Worm (Caenorhabditis elegans) whole organism, L3 larva: Measurements from ENCODE around the gene pigk-1.

Experiments
- ZK546.5 ChIP-seq: sonication (generic microtip); optimal IDR thresholded peaks from 2 replicates; lab custom pipeline; 2017; ENCODE audit warnings: missing biosample characterization, missing genetic modification characterization
- ama-1 ChIP-seq: fragments of 150-350 bp; optimal IDR thresholded peaks from 2 replicates; lab custom pipeline; 2018
- ceh-28 ChIP-seq: fragments of 150-350 bp; optimal IDR thresholded peaks from 2 replicates; lab custom pipeline; 2014; ENCODE audit warnings: missing biosample characterization, missing genetic modification reagents, missing genetic modification characterization
- ceh-82 ChIP-seq: fragments of 150-350 bp; optimal IDR thresholded peaks from 2 replicates; lab custom pipeline; 2014; ENCODE audit warnings: missing biosample characterization, missing genetic modification characterization
- ceh-9 ChIP-seq: sonication (generic microtip); optimal IDR thresholded peaks from 2 replicates; lab custom pipeline; 2018; ENCODE audit warnings: missing biosample characterization, missing genetic modification characterization
- daf-12 ChIP-seq: fragments of 150-350 bp; optimal IDR thresholded peaks from 2 replicates; lab custom pipeline; 2014; ENCODE audit warnings: missing biosample characterization, missing genetic modification reagents, missing genetic modification characterization
- egl-27 ChIP-seq: sonication (generic microtip); optimal IDR thresholded peaks from 4 replicates; lab custom pipeline; 2017; ENCODE audit warnings: missing biosample characterization, missing genetic modification reagents, missing genetic modification characterization
- egl-5 ChIP-seq: fragments of 150-350 bp; optimal IDR thresholded peaks from 2 replicates; lab custom pipeline; 2017; ENCODE audit warnings: missing biosample characterization, missing genetic modification reagents, missing genetic modification characterization, inconsistent platforms
- elt-2 ChIP-seq: sonication (generic microtip); optimal IDR thresholded peaks from 2 replicates; lab custom pipeline; 2016; ENCODE audit warnings: missing genetic modification reagents, mild to moderate bottlenecking, missing genetic modification characterization, missing compliant biosample characterization
- elt-3 ChIP-seq, 3 experiments: fragments of 150-350 bp in 1 of 3; sonication (generic microtip) in 2 of 3; optimal IDR thresholded peaks; 2 replicates in 2 of 3; 4 replicates in 1 of 3; lab custom pipeline; 2014 to 2017; ENCODE audit warnings: missing biosample characterization in 3 of 3, missing genetic modification characterization in 3 of 3
- eor-1 ChIP-seq, 2 experiments: fragments of 150-350 bp; optimal IDR thresholded peaks; 2 replicates each; lab custom pipeline; 2014 to 2018; ENCODE audit warnings: missing biosample characterization in 2 of 2, missing genetic modification characterization in 2 of 2
- fkh-2 ChIP-seq: fragments of 150-350 bp; optimal IDR thresholded peaks from 2 replicates; lab custom pipeline; 2014; ENCODE audit warnings: missing biosample characterization, missing genetic modification reagents, missing genetic modification characterization
- hmg-11 ChIP-seq: sonication (generic microtip); optimal IDR thresholded peaks from 2 replicates; lab custom pipeline; 2016; ENCODE audit warnings: missing genetic modification characterization, missing compliant biosample characterization
- jun-1 ChIP-seq: fragments of 150-350 bp; optimal IDR thresholded peaks from 2 replicates; lab custom pipeline; 2014; ENCODE audit warnings: missing biosample characterization, missing genetic modification reagents, missing genetic modification characterization
- lin-39 ChIP-seq: fragments of 150-350 bp; optimal IDR thresholded peaks from 2 replicates; lab custom pipeline; 2018; ENCODE audit warnings: missing biosample characterization, missing genetic modification reagents, missing genetic modification characterization
- lsy-12 ChIP-seq: sonication (generic microtip); optimal IDR thresholded peaks from 2 replicates; lab custom pipeline; 2016; ENCODE audit warnings: mild to moderate bottlenecking, missing genetic modification characterization, missing compliant biosample characterization
- mml-1 ChIP-seq: fragments of 150-350 bp; sonication (generic microtip); optimal IDR thresholded peaks from 3 replicates; lab custom pipeline; 2014; ENCODE audit warnings: missing biosample characterization, missing genetic modification characterization
- nfya-1 ChIP-seq: sonication (generic microtip); optimal IDR thresholded peaks from 2 replicates; lab custom pipeline; 2017; ENCODE audit warnings: missing genetic modification characterization, mild to moderate bottlenecking, missing compliant biosample characterization, antibody characterized with exemption, moderate library complexity; ENCODE audit not compliant: insufficient read depth
- nhr-11 ChIP-seq: fragments of 150-350 bp; optimal IDR thresholded peaks from 2 replicates; lab custom pipeline; 2014; ENCODE audit warnings: missing biosample characterization, missing genetic modification characterization
- nhr-23 ChIP-seq: fragments of 150-350 bp; optimal IDR thresholded peaks from 2 replicates; lab custom pipeline; 2014; ENCODE audit warnings: missing biosample characterization, missing genetic modification reagents, missing genetic modification characterization
- nhr-25 ChIP-seq: sonication (generic microtip); optimal IDR thresholded peaks from 2 replicates; lab custom pipeline; 2017; ENCODE audit warnings: missing biosample characterization, missing genetic modification characterization
- nhr-28 ChIP-seq: fragments of 150-350 bp; optimal IDR thresholded peaks from 2 replicates; lab custom pipeline; 2014; ENCODE audit warnings: missing biosample characterization, missing genetic modification characterization
- nhr-43 ChIP-seq: sonication (generic microtip); optimal IDR thresholded peaks from 2 replicates; lab custom pipeline; 2016; ENCODE audit warnings: mild to moderate bottlenecking, missing genetic modification characterization, missing compliant biosample characterization; ENCODE audit not compliant: poor library complexity, severe bottlenecking
- nhr-67 ChIP-seq: fragments of 150-350 bp; optimal IDR thresholded peaks from 2 replicates; lab custom pipeline; 2014; ENCODE audit warnings: missing biosample characterization, missing genetic modification characterization
- nhr-76 ChIP-seq: fragments of 150-350 bp; sonication (generic microtip); optimal IDR thresholded peaks from 5 replicates; lab custom pipeline; 2014; ENCODE audit warnings: missing biosample characterization, missing genetic modification characterization
- nhr-77 ChIP-seq: fragments of 150-350 bp; optimal IDR thresholded peaks from 2 replicates; lab custom pipeline; 2014; ENCODE audit warnings: missing biosample characterization, missing genetic modification characterization
- pha-4 ChIP-seq: fragments of 150-350 bp; optimal IDR thresholded peaks from 2 replicates; lab custom pipeline; 2014; ENCODE audit warnings: missing biosample characterization, missing genetic modification reagents, missing genetic modification characterization
- pqm-1 ChIP-seq: fragments of 150-350 bp; optimal IDR thresholded peaks from 2 replicates; lab custom pipeline; 2017; ENCODE audit warnings: missing biosample characterization, missing genetic modification characterization, inconsistent platforms
- skn-1 ChIP-seq: fragments of 150-350 bp; optimal IDR thresholded peaks from 2 replicates; lab custom pipeline; 2014; ENCODE audit warnings: missing biosample characterization, missing genetic modification characterization
- snpc-4 ChIP-seq: fragments of 150-350 bp; optimal IDR thresholded peaks from 2 replicates; lab custom pipeline; 2014; ENCODE audit warnings: missing biosample characterization, missing genetic modification characterization
- tbx-2 ChIP-seq: sonication (generic microtip); optimal IDR thresholded peaks from 2 replicates; lab custom pipeline; 2016; ENCODE audit warnings: mild to moderate bottlenecking, missing genetic modification characterization, missing compliant biosample characterization
- unc-39 ChIP-seq: sonication (generic microtip); optimal IDR thresholded peaks from 4 replicates; lab custom pipeline; 2017; ENCODE audit warnings: missing biosample characterization, missing genetic modification characterization
- unc-62 ChIP-seq: fragments of 150-350 bp; sonication (generic microtip); optimal IDR thresholded peaks from 4 replicates; lab custom pipeline; 2014; ENCODE audit warnings: missing biosample characterization, missing genetic modification reagents, missing genetic modification characterization
- ztf-11 ChIP-seq: fragments of 150-350 bp; optimal IDR thresholded peaks from 2 replicates; lab custom pipeline; 2014; ENCODE audit warnings: missing biosample characterization, missing genetic modification characterization
- ztf-4 ChIP-seq: fragments of 150-350 bp; optimal IDR thresholded peaks from 2 replicates; lab custom pipeline; 2014; ENCODE audit warnings: missing biosample characterization, missing genetic modification characterization

Gene pigk-1

DNA sequence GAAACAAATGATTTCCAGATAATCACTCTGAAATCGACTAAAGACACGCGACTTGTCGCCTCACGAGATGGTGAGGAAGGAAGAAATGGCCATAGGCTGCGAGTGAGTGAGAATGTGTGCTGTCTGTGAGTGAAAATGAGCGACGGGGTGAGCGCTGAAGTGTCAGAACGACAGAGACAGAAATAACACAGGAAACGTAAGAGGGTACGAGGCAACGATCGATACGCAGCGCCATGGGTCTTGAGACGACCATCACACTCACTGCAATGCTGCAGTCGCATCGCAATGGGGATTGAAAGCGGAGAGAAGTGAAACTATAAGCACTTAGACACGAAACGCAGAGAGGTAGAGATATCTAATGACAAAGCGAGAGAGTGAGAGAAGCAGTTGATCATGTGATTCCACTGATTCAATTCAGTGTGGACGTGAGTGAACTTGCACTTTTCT, 27.0 kb downstream of the pigk-1 start (continued):
- peak; percentile 54 for TF ChIP-seq nhr-76 (tag; lab: Kevin White, UChicago)
- TF ChIP-seq egl-27 (tag; lab: Kevin White, UChicago), result peak; percentile 91
- peak; percentile 92 for TF ChIP-seq nhr-23 (tag; lab: Kevin White, UChicago)
- peak; percentile 96 for TF ChIP-seq egl-5 (tag; lab: Kevin White, UChicago)
- TF ChIP-seq nhr-25 (tag; lab: Kevin White, UChicago), result peak; percentile 96
- TF ChIP-seq daf-12 (tag; lab: Kevin White, UChicago), result no peak
- TF ChIP-seq lin-39, result peak; percentile 91
- TF ChIP-seq eor-1 (tag; optimal IDR thresholded peaks at IDR 0.05; lab: Kevin White, UChicago), result no peak
- TF ChIP-seq pqm-1 (tag; lab: Kevin White, UChicago), result peak; percentile 41
- TF ChIP-seq nhr-67 (tag; lab: Kevin White, UChicago), result no peak
- TF ChIP-seq ama-1 (lab: Kevin White, UChicago), result peak; percentile 89
- no peak for TF ChIP-seq mml-1 (tag; lab: Kevin White, UChicago)
- peak; percentile 80 for TF ChIP-seq skn-1 (tag; lab: Kevin White, UChicago)
- TF ChIP-seq nhr-11 (tag; lab: Kevin White, UChicago), result peak; percentile 83
- TF ChIP-seq hmg-11 (tag; lab: Kevin White, UChicago), result peak; percentile 99
- peak; percentile 37 for TF ChIP-seq fkh-2 (tag; lab: Kevin White, UChicago)
- TF ChIP-seq ztf-11 (tag; lab: Kevin White, UChicago), result no peak
- peak; percentile 92 for TF ChIP-seq jun-1 (tag; lab: Kevin White, UChicago)
- peak; percentile 90 for TF ChIP-seq unc-62

DNA sequence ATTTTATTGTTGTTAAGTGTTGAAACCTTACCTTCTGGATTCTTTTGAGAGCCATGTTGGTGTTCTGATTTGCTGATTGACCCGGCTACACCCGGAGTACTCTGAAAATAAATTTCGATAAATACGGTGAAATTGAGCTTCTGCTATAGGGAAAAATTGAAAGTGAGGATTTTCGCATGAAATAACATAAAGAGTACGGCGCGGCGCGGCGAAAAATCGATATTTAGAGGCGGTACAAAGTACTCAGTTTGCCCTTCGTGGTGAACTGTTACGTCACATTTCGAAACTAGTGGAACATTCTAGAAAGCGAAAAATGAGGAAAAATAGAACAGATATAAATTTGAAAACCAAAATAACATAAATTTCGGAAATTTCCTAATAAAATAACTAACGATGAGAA, 27.7 kb downstream of the pigk-1 start, which contains the start of gene let-70:
let-70 (minus strand) TSS at position 101 of the 400 bp plus-strand sequence.
- no peak for TF ChIP-seq ztf-4 (tag; lab: Kevin White, UChicago)
- TF ChIP-seq elt-2 (tag; lab: Kevin White, UChicago), result no peak
- TF ChIP-seq mml-1 (tag; lab: Kevin White, UChicago), result no peak
- no peak for TF ChIP-seq elt-3 (tag; optimal IDR thresholded peaks at IDR 0.05; lab: Kevin White, UChicago)

DNA sequence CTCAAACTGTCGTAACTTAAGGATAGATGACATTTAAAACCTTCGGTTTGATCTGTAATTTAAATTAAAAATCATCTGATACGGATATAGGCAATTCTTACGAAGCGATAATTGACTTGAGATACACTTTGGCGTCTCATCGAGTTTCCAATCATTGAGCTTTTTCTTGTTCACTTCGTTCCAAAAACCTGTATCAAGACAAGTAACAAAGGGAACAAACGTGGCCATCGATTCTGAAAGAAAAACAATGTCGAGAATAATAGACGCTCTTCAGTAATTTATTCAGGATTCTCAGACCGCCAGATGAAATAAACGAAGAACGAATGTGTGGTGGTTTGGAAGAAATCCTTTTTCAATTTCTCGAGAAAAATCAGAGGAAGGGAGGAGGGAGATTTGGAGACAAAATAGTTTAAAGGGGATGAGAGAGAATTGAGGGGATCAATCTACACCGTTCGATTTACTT, 29.0 kb downstream of the pigk-1 start, which contains the start of gene atg-7:
atg-7 (minus strand) TSS at position 233 of the 463 bp plus-strand sequence.
- peak; percentile 13 for TF ChIP-seq pha-4
- no peak for TF ChIP-seq pqm-1 (tag; lab: Kevin White, UChicago)
- peak; percentile 18 for TF ChIP-seq lsy-12 (tag; lab: Kevin White, UChicago)
- TF ChIP-seq ceh-9 (tag; lab: Kevin White, UChicago), result no peak
- peak; percentile 94 for TF ChIP-seq ama-1 (lab: Kevin White, UChicago)
- TF ChIP-seq, all 47 proteins: peak for 3

- TF ChIP-seq snpc-4 (tag; lab: Kevin White, UChicago), result no peak
- TF ChIP-seq nhr-28, result no peak
- TF ChIP-seq ZK546.5, result no peak
- no peak for TF ChIP-seq tbx-2 (tag; lab: Kevin White, UChicago)
- no peak for TF ChIP-seq unc-62
- no peak for TF ChIP-seq ceh-82 (tag; lab: Kevin White, UChicago)
- TF ChIP-seq unc-39 (tag; lab: Kevin White, UChicago), result no peak
- TF ChIP-seq nhr-23 (tag; lab: Kevin White, UChicago), result no peak
- no peak for TF ChIP-seq nhr-11 (tag; lab: Kevin White, UChicago)
- TF ChIP-seq egl-27 (tag; lab: Kevin White, UChicago), result no peak
- no peak for TF ChIP-seq nhr-77 (tag; lab: Kevin White, UChicago)
- no peak for TF ChIP-seq nhr-43
- no peak for TF ChIP-seq ceh-28 (tag; lab: Kevin White, UChicago)
- no peak for TF ChIP-seq ama-1 (lab: Kevin White, UChicago)
- TF ChIP-seq nfya-1, result no peak
- no peak for TF ChIP-seq hmg-11 (tag; lab: Kevin White, UChicago)
Measured at ce11 chrIV:11078482-11078881, 31.3 kb downstream of the pigk-1 start, which contains the start of gene Y5F2A.4. Gene Y5F2A.4 (minus strand): TSS chrIV:11078582.
